Fruit fly (Drosophila melanogaster): Measurements from ENCODE around the gene CG2004.

DNA sequence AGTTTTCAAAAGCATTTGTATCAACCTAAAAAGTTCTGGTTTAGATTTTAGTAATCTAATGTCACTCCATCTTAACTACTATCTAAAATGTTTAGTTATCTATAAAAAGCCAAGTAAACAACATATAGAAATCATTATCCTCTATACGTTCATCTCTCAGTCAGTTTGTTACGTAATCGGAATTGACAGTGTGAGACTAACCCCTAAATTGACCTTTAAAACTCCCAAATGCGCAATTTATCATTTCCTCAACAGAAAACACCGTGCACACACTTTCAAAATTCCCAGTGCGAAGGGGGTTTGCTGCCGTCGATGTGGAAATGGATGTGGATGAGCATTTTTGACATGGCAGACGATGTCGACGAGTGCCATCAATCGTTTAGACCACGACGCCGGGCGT, 10.5 kb upstream of the CG2004 start:
- TF ChIP-seq Sox102F (GFP tag; optimal IDR thresholded peaks at IDR 0.05) = no peak
- TF ChIP-seq CG11093 (GFP tag; IDR thresholded peaks at IDR 0.05) = no peak
- TF ChIP-seq CG9932 (GFP tag; IDR thresholded peaks at IDR 0.05) = no peak
- no peak for TF ChIP-seq Asciz (GFP tag; optimal IDR thresholded peaks at IDR 0.05)
- TF ChIP-seq tin (GFP tag; optimal IDR thresholded peaks at IDR 0.05) = no peak
- TF ChIP-seq Jarid2 (GFP tag; optimal IDR thresholded peaks at IDR 0.05) = no peak
- no peak for TF ChIP-seq Atf-2 (GFP tag; optimal IDR thresholded peaks at IDR 0.05)
- TF ChIP-seq Hr78 (GFP tag; optimal IDR thresholded peaks at IDR 0.05) = no peak
- TF ChIP-seq CG11696 (GFP tag; IDR thresholded peaks at IDR 0.05) = no peak
- no peak for TF ChIP-seq Max (GFP tag; optimal IDR thresholded peaks at IDR 0.05)

Measured in whole organism, embryonic.